Worm (Caenorhabditis elegans) whole organism, L2 larva: ENCODE measurements around the gene fbxa-82.
A peak's percentile ranks its signal among the peaks of the same experiment; 100 is the strongest.

Source experiments
- C34F6.9 ChIP-seq: fragments of 150-350 bp; optimal IDR thresholded peaks from 2 replicates; lab custom pipeline; 2014; ENCODE audit warnings: missing biosample characterization, missing genetic modification characterization
- F13H6.1 ChIP-seq: sonication (generic microtip); optimal IDR thresholded peaks from 2 replicates; lab custom pipeline; 2016; ENCODE audit warnings: missing genetic modification characterization, missing compliant biosample characterization
- R02D3.7 ChIP-seq: fragments of 150-350 bp; optimal IDR thresholded peaks from 2 replicates; lab custom pipeline; 2014; ENCODE audit warnings: missing biosample characterization, missing genetic modification characterization
- Y55F3AM.14 ChIP-seq: fragments of 200-800 bp; sonication (Bioruptor generic); optimal IDR thresholded peaks from 2 replicates; lab custom pipeline; 2018; ENCODE audit warnings: mild to moderate bottlenecking, missing genetic modification characterization, missing compliant biosample characterization
- ama-1 ChIP-seq: fragments of 150-350 bp; optimal IDR thresholded peaks from 2 replicates; lab custom pipeline; 2018; ENCODE audit warnings: inconsistent platforms
- ceh-16 ChIP-seq: fragments of 150-350 bp; optimal IDR thresholded peaks from 2 replicates; lab custom pipeline; 2014; ENCODE audit warnings: missing biosample characterization, missing genetic modification characterization
- ceh-82 ChIP-seq: fragments of 150-350 bp; optimal IDR thresholded peaks from 2 replicates; lab custom pipeline; 2014; ENCODE audit warnings: missing biosample characterization, missing genetic modification characterization
- crh-2 ChIP-seq: sonication (generic microtip); optimal IDR thresholded peaks from 2 replicates; lab custom pipeline; 2017; ENCODE audit warnings: missing biosample characterization, missing genetic modification characterization
- egl-27 ChIP-seq: sonication (generic microtip); optimal IDR thresholded peaks from 3 replicates; lab custom pipeline; 2017; ENCODE audit warnings: missing biosample characterization, missing genetic modification reagents, missing genetic modification characterization
- elt-1 ChIP-seq: fragments of 150-350 bp; optimal IDR thresholded peaks from 2 replicates; lab custom pipeline; 2014; ENCODE audit warnings: missing biosample characterization, missing genetic modification characterization
- elt-3 ChIP-seq: sonication (generic microtip); optimal IDR thresholded peaks from 2 replicates; lab custom pipeline; 2017; ENCODE audit warnings: missing biosample characterization, missing genetic modification characterization
- fos-1 ChIP-seq: fragments of 150-350 bp; optimal IDR thresholded peaks from 2 replicates; lab custom pipeline; 2014; ENCODE audit warnings: missing biosample characterization, missing genetic modification characterization
- gmeb-1 ChIP-seq: fragments of 150-350 bp; optimal IDR thresholded peaks from 2 replicates; lab custom pipeline; 2014; ENCODE audit warnings: missing biosample characterization, missing genetic modification characterization
- lin-11 ChIP-seq: fragments of 150-350 bp; sonication (generic microtip); optimal IDR thresholded peaks from 2 replicates; lab custom pipeline; 2014; ENCODE audit warnings: missing biosample characterization, missing genetic modification characterization, inconsistent platforms, mixed read lengths
- lin-13 ChIP-seq: fragments of 150-350 bp; optimal IDR thresholded peaks from 2 replicates; lab custom pipeline; 2014; ENCODE audit warnings: missing biosample characterization, missing genetic modification reagents, missing genetic modification characterization
- lin-39 ChIP-seq: fragments of 150-350 bp; optimal IDR thresholded peaks from 2 replicates; lab custom pipeline; 2014; ENCODE audit warnings: missing biosample characterization, missing genetic modification reagents, missing genetic modification characterization
- lsy-2 ChIP-seq, 2 experiments: fragments of 150-350 bp in 1 of 2; sonication (generic microtip) in 1 of 2; optimal IDR thresholded peaks; 2 replicates each; lab custom pipeline; 2014 to 2017; ENCODE audit warnings: missing biosample characterization in 2 of 2, missing genetic modification characterization in 2 of 2
- mab-5 ChIP-seq: fragments of 150-350 bp; optimal IDR thresholded peaks from 2 replicates; lab custom pipeline; 2014; ENCODE audit warnings: missing biosample characterization, missing genetic modification characterization
- mbf-1 ChIP-seq: sonication (generic microtip); optimal IDR thresholded peaks from 2 replicates; lab custom pipeline; 2017; ENCODE audit warnings: missing biosample characterization, missing genetic modification characterization
- mdl-1 ChIP-seq, 2 experiments: fragments of 150-350 bp in 1 of 2; sonication (generic microtip) in 1 of 2; optimal IDR thresholded peaks; 2 replicates each; lab custom pipeline; 2017; ENCODE audit warnings: missing biosample characterization in 2 of 2, missing genetic modification characterization in 2 of 2
- nhr-12 ChIP-seq: fragments of 150-350 bp; optimal IDR thresholded peaks from 2 replicates; lab custom pipeline; 2014; ENCODE audit warnings: missing biosample characterization, missing genetic modification characterization
- nhr-129 ChIP-seq: fragments of 150-350 bp; optimal IDR thresholded peaks from 2 replicates; lab custom pipeline; 2014; ENCODE audit warnings: missing biosample characterization, missing genetic modification characterization
- nhr-21 ChIP-seq: fragments of 150-350 bp; optimal IDR thresholded peaks from 2 replicates; lab custom pipeline; 2014; ENCODE audit warnings: missing biosample characterization, missing genetic modification characterization
- nhr-25 ChIP-seq: fragments of 150-350 bp; sonication (generic microtip); optimal IDR thresholded peaks from 3 replicates; lab custom pipeline; 2014; ENCODE audit warnings: missing biosample characterization, missing genetic modification characterization
- nhr-77 ChIP-seq: fragments of 150-350 bp; optimal IDR thresholded peaks from 2 replicates; lab custom pipeline; 2014; ENCODE audit warnings: missing biosample characterization, missing genetic modification characterization
- peb-1 ChIP-seq: fragments of 150-350 bp; optimal IDR thresholded peaks from 2 replicates; lab custom pipeline; 2014; ENCODE audit warnings: missing biosample characterization, missing genetic modification characterization
- sem-4 ChIP-seq: fragments of 150-350 bp; optimal IDR thresholded peaks from 2 replicates; lab custom pipeline; 2014; ENCODE audit warnings: missing biosample characterization, missing genetic modification reagents, missing genetic modification characterization
- skn-1 ChIP-seq: sonication (generic microtip); optimal IDR thresholded peaks from 2 replicates; lab custom pipeline; 2017; ENCODE audit warnings: missing biosample characterization, missing genetic modification characterization
- sma-3 ChIP-seq: sonication (generic microtip); optimal IDR thresholded peaks from 2 replicates; lab custom pipeline; 2016; ENCODE audit warnings: missing genetic modification reagents, missing genetic modification characterization, missing compliant biosample characterization
- sma-9 ChIP-seq, 2 experiments: fragments of 150-350 bp in 1 of 2; sonication (generic microtip) in 1 of 2; optimal IDR thresholded peaks; 2 replicates each; lab custom pipeline; 2014 to 2016; ENCODE audit warnings: missing genetic modification characterization in 2 of 2, mild to moderate bottlenecking in 1 of 2, missing biosample characterization in 1 of 2, missing compliant biosample characterization in 1 of 2, missing genetic modification reagents in 1 of 2, moderate library complexity in 1 of 2
- snpc-4 ChIP-seq: fragments of 150-350 bp; optimal IDR thresholded peaks from 2 replicates; lab custom pipeline; 2014; ENCODE audit warnings: missing biosample characterization, missing genetic modification characterization
- unc-39 ChIP-seq: fragments of 150-350 bp; optimal IDR thresholded peaks from 2 replicates; lab custom pipeline; 2014; ENCODE audit warnings: missing biosample characterization, missing genetic modification characterization
- unc-55 ChIP-seq: fragments of 150-350 bp; sonication (generic microtip); optimal IDR thresholded peaks from 3 replicates; lab custom pipeline; 2014; ENCODE audit warnings: missing biosample characterization, missing genetic modification reagents, missing genetic modification characterization
- unc-62 ChIP-seq: fragments of 150-350 bp; optimal IDR thresholded peaks from 2 replicates; lab custom pipeline; 2014; ENCODE audit warnings: missing biosample characterization, missing genetic modification reagents, missing genetic modification characterization
- zag-1 ChIP-seq: fragments of 150-350 bp; optimal IDR thresholded peaks from 2 replicates; lab custom pipeline; 2014; ENCODE audit warnings: missing biosample characterization, missing genetic modification characterization
- ztf-4 ChIP-seq: fragments of 150-350 bp; optimal IDR thresholded peaks from 2 replicates; lab custom pipeline; 2014; ENCODE audit warnings: missing biosample characterization, missing genetic modification characterization

Gene fbxa-82

ce11 chrV:15072738-15073137 is 20.4 kb upstream of the fbxa-82 start:
- TF ChIP-seq nhr-77 (tag; lab: Kevin White, UChicago) (no peak), skn-1 (no peak), elt-1 (tag; lab: Kevin White, UChicago) (no peak), lin-13 (no peak), egl-27 (tag; lab: Kevin White, UChicago) (no peak), ceh-82 (tag; lab: Kevin White, UChicago) (no peak), ceh-16 (tag; lab: Kevin White, UChicago) (no peak), sma-9 (GFP tag; optimal IDR thresholded peaks at IDR 0.05; lab: Kevin White, UChicago) (no peak), sma-9 (tag; optimal IDR thresholded peaks at IDR 0.05; lab: Kevin White, UChicago) (no peak), lin-11 (tag; lab: Kevin White, UChicago) (no peak), F13H6.1 (tag; lab: Kevin White, UChicago) (no peak), gmeb-1 (no peak), nhr-129 (tag; lab: Kevin White, UChicago) (no peak), sma-3 (no peak), zag-1 (tag; lab: Kevin White, UChicago) (no peak), unc-55 (GFP tag; lab: Kevin White, UChicago) (no peak), ama-1 (no peak), peb-1 (tag; lab: Kevin White, UChicago) (no peak)

- TF ChIP-seq snpc-4 (no peak), lsy-2 (tag; optimal IDR thresholded peaks at IDR 0.05; lab: Kevin White, UChicago) (peak; percentile 50 to 87), mbf-1 (no peak), fos-1 (tag; lab: Kevin White, UChicago) (peak; percentile 68), nhr-25 (tag; lab: Kevin White, UChicago) (peak; percentile 42), mdl-1 (tag; optimal IDR thresholded peaks at IDR 0.05; lab: Kevin White, UChicago) (peak in 1 of 2 experiments; percentile 73), lin-11 (tag; lab: Kevin White, UChicago) (no peak), nhr-129 (tag; lab: Kevin White, UChicago) (peak; percentile 92), Y55F3AM.14 (GFP tag; lab: Kevin White, UChicago) (peak; percentile 77), mab-5 (peak; percentile 86), peb-1 (tag; lab: Kevin White, UChicago) (no peak), unc-39 (tag; lab: Kevin White, UChicago) (peak; percentile 28), crh-2 (tag; lab: Kevin White, UChicago) (peak; percentile 88), lin-13 (peak; percentile 75), F13H6.1 (tag; lab: Kevin White, UChicago) (peak; percentile 94), ztf-4 (tag; lab: Kevin White, UChicago) (peak; percentile 40), zag-1 (tag; lab: Kevin White, UChicago) (peak; percentile 79), elt-3 (tag; lab: Kevin White, UChicago) (no peak), unc-62 (GFP tag; lab: Kevin White, UChicago) (peak; percentile 6), sma-9 (GFP tag; optimal IDR thresholded peaks at IDR 0.05; lab: Kevin White, UChicago) (peak; percentile 84), sma-9 (tag; optimal IDR thresholded peaks at IDR 0.05; lab: Kevin White, UChicago) (no peak), C34F6.9 (tag; lab: Kevin White, UChicago) (peak; percentile 96), ceh-82 (tag; lab: Kevin White, UChicago) (no peak), nhr-21 (tag; lab: Kevin White, UChicago) (peak; percentile 45), ceh-16 (tag; lab: Kevin White, UChicago) (no peak), lin-39 (tag; lab: Kevin White, UChicago) (peak; percentile 47), egl-27 (tag; lab: Kevin White, UChicago) (peak; percentile 83), sem-4 (tag; lab: Kevin White, UChicago) (peak; percentile 25), nhr-12 (tag; lab: Kevin White, UChicago) (no peak), sma-3 (peak; percentile 33), R02D3.7 (peak; percentile 13), unc-55 (GFP tag; lab: Kevin White, UChicago) (peak; percentile 58)
These were observed 18.9 kb upstream of the fbxa-82 start, which contains the start of gene unc-76 for ce11 chrV:15071015-15071810. Gene unc-76, plus strand, starts transcription at chrV:15071760.

ce11 chrV:15069435-15069985 is 17.2 kb upstream of the fbxa-82 start:
- TF ChIP-seq lsy-2 (tag; optimal IDR thresholded peaks at IDR 0.05; lab: Kevin White, UChicago) (peak in 1 of 2 experiments; percentile 70), fos-1 (tag; lab: Kevin White, UChicago) (no peak)
